Fruit fly (Drosophila melanogaster) whole organism, embryonic: ENCODE results near the gene sky.

Source experiments
- Aef1 ChIP-seq: fragments of 200-800 bp; sonication (Bioruptor generic); IDR thresholded peaks from 3 replicates; pipeline ENCODE4 v1.3.6; 2022; ENCODE audit warnings: missing biosample characterization, missing genetic modification characterization
- B-H1 ChIP-seq: fragments of 200-800 bp; sonication (Bioruptor generic); IDR thresholded peaks from 3 replicates; pipeline ENCODE4 v1.3.6; 2022; ENCODE audit warnings: missing biosample characterization, missing genetic modification characterization
- Bteb2 ChIP-seq: fragments of 200-800 bp; sonication (Bioruptor generic); optimal IDR thresholded peaks from 2 replicates; lab custom pipeline; 2016; ENCODE audit warnings: missing biosample characterization, missing genetic modification characterization
- CG10267 ChIP-seq: fragments of 200-800 bp; sonication (Bioruptor generic); optimal IDR thresholded peaks from 2 replicates; lab custom pipeline; 2018; ENCODE audit warnings: missing biosample characterization, mild to moderate bottlenecking, missing genetic modification characterization, moderate library complexity
- CG11093 ChIP-seq: fragments of 200-800 bp; sonication (Bioruptor generic); IDR thresholded peaks from 3 replicates; pipeline ENCODE4 v1.3.6; 2022; ENCODE audit warnings: missing biosample characterization, missing genetic modification characterization
- CG12942 ChIP-seq: fragments of 200-800 bp; sonication (Bioruptor generic); optimal IDR thresholded peaks from 3 replicates; lab custom pipeline; 2016; ENCODE audit warnings: missing biosample characterization, missing genetic modification characterization
- CG13123 ChIP-seq: fragments of 200-800 bp; sonication (Bioruptor generic); optimal IDR thresholded peaks from 2 replicates; lab custom pipeline; 2016; ENCODE audit warnings: missing biosample characterization, missing genetic modification characterization
- CG15479 ChIP-seq: fragments of 200-800 bp; sonication (Bioruptor generic); optimal IDR thresholded peaks from 3 replicates; lab custom pipeline; 2019; ENCODE audit warnings: missing biosample characterization, mild to moderate bottlenecking, missing genetic modification characterization, moderate library complexity
- CG15696 ChIP-seq: fragments of 200-800 bp; sonication (Bioruptor generic); optimal IDR thresholded peaks from 2 replicates; lab custom pipeline; 2019; ENCODE audit warnings: missing biosample characterization, mild to moderate bottlenecking, missing genetic modification characterization, moderate library complexity
- CG1602 ChIP-seq: fragments of 200-800 bp; sonication (Bioruptor generic); optimal IDR thresholded peaks from 3 replicates; lab custom pipeline; 2016; ENCODE audit warnings: missing biosample characterization, missing genetic modification characterization
- CG1647 ChIP-seq: fragments of 200-800 bp; sonication (Bioruptor generic); optimal IDR thresholded peaks from 3 replicates; lab custom pipeline; 2016; ENCODE audit warnings: missing biosample characterization, missing genetic modification characterization
- CG17612 ChIP-seq: fragments of 200-800 bp; sonication (Bioruptor generic); IDR thresholded peaks from 2 replicates; pipeline ENCODE4 v1.3.6; 2022; ENCODE audit warnings: missing biosample characterization, missing genetic modification characterization
- CG18619 ChIP-seq: fragments of 200-800 bp; sonication (Bioruptor generic); optimal IDR thresholded peaks from 3 replicates; lab custom pipeline; 2017; ENCODE audit warnings: missing biosample characterization, mild to moderate bottlenecking, missing genetic modification characterization
- CG2129 ChIP-seq: fragments of 200-800 bp; sonication (Bioruptor generic); IDR thresholded peaks from 2 replicates; pipeline ENCODE4 v1.3.6; 2022; ENCODE audit warnings: missing biosample characterization, missing genetic modification characterization; ENCODE audit not compliant: partially characterized antibody
- CG2678 ChIP-seq: fragments of 200-800 bp; sonication (Bioruptor generic); optimal IDR thresholded peaks from 3 replicates; lab custom pipeline; 2019; ENCODE audit warnings: missing biosample characterization, mild to moderate bottlenecking, missing genetic modification characterization, moderate library complexity
- CG31388 ChIP-seq: fragments of 200-800 bp; sonication (Bioruptor generic); optimal IDR thresholded peaks from 2 replicates; lab custom pipeline; 2016; ENCODE audit warnings: missing biosample characterization, missing genetic modification characterization
- CG33557 ChIP-seq: fragments of 200-800 bp; sonication (Bioruptor generic); optimal IDR thresholded peaks from 2 replicates; lab custom pipeline; 2019; ENCODE audit warnings: missing biosample characterization, mild to moderate bottlenecking, missing genetic modification characterization, moderate library complexity
- CG4328 ChIP-seq: fragments of 200-800 bp; sonication (Bioruptor generic); optimal IDR thresholded peaks from 3 replicates; lab custom pipeline; 2017; ENCODE audit warnings: missing biosample characterization, missing genetic modification reagents, missing genetic modification characterization
- CG6254 ChIP-seq: fragments of 200-800 bp; sonication (Bioruptor generic); optimal IDR thresholded peaks from 3 replicates; lab custom pipeline; 2017; ENCODE audit warnings: mild to moderate bottlenecking, missing biosample characterization, missing genetic modification reagents, missing genetic modification characterization
- CG6683 ChIP-seq: fragments of 200-800 bp; sonication (Bioruptor generic); optimal IDR thresholded peaks from 2 replicates; lab custom pipeline; 2017; ENCODE audit warnings: missing biosample characterization, mild to moderate bottlenecking, missing genetic modification characterization, missing genetic modification reagents
- CG8290 ChIP-seq, 3 experiments: fragments of 200-800 bp; sonication (Bioruptor generic); optimal IDR thresholded peaks; 2 replicates each; lab custom pipeline; 2016 to 2019; ENCODE audit warnings: missing biosample characterization in 3 of 3, missing genetic modification characterization in 3 of 3, mild to moderate bottlenecking in 2 of 3, moderate library complexity in 1 of 3
- CG8944 ChIP-seq: fragments of 200-800 bp; sonication (Bioruptor generic); optimal IDR thresholded peaks from 3 replicates; lab custom pipeline; 2016; ENCODE audit warnings: missing biosample characterization, missing genetic modification characterization
- CoRest ChIP-seq: fragments of 200-800 bp; sonication (Bioruptor generic); optimal IDR thresholded peaks from 3 replicates; lab custom pipeline; 2018; ENCODE audit warnings: missing biosample characterization, mild to moderate bottlenecking, missing genetic modification characterization, moderate library complexity
- Dbx ChIP-seq: fragments of 200-800 bp; sonication (Bioruptor generic); IDR thresholded peaks from 3 replicates; pipeline ENCODE4 v1.3.6; 2022; ENCODE audit warnings: missing biosample characterization, missing genetic modification characterization
- Dfd ChIP-seq, 2 experiments: fragments of >200 bp; optimal IDR thresholded peaks; 2 replicates each; lab custom pipeline; 2017; ENCODE audit warnings: missing biosample characterization in 2 of 2, missing genetic modification characterization in 2 of 2
- Drgx ChIP-seq: fragments of 200-800 bp; sonication (Bioruptor generic); IDR thresholded peaks from 2 replicates; pipeline ENCODE4 v1.3.6; 2022; ENCODE audit warnings: missing biosample characterization, missing genetic modification characterization
- Hey ChIP-seq: fragments of 200-800 bp; sonication (Bioruptor generic); optimal IDR thresholded peaks from 3 replicates; lab custom pipeline; 2018; ENCODE audit warnings: missing biosample characterization, mild to moderate bottlenecking, missing genetic modification characterization
- Hr39 ChIP-seq: fragments of >200 bp; optimal IDR thresholded peaks from 2 replicates; lab custom pipeline; 2017
- Hr78 ChIP-seq, 2 experiments: fragments of 200-800 bp in 1 of 2; fragments of >200 bp in 1 of 2; sonication (Bioruptor generic) in 1 of 2; optimal IDR thresholded peaks; 2 replicates each; lab custom pipeline; 2017 to 2019; ENCODE audit warnings: missing biosample characterization in 2 of 2, missing genetic modification characterization in 2 of 2, mild to moderate bottlenecking in 1 of 2, moderate library complexity in 1 of 2
- Meics ChIP-seq: fragments of 200-800 bp; sonication (Bioruptor generic); optimal IDR thresholded peaks from 2 replicates; lab custom pipeline; 2017; ENCODE audit warnings: missing biosample characterization, mild to moderate bottlenecking, missing genetic modification characterization
- NFAT ChIP-seq: fragments of 200-800 bp; sonication (Bioruptor generic); IDR thresholded peaks from 2 replicates; pipeline ENCODE4 v1.3.6; 2022; ENCODE audit warnings: missing biosample characterization, missing genetic modification characterization
- Rx ChIP-seq: fragments of 200-800 bp; sonication (Bioruptor generic); IDR thresholded peaks from 2 replicates; pipeline ENCODE4 v1.3.6; 2022; ENCODE audit warnings: missing biosample characterization, missing genetic modification characterization
- Vsx1 ChIP-seq: fragments of 200-800 bp; sonication (Bioruptor generic); optimal IDR thresholded peaks from 2 replicates; lab custom pipeline; 2017; ENCODE audit warnings: missing biosample characterization, mild to moderate bottlenecking, missing genetic modification characterization, missing genetic modification reagents
- en ChIP-seq: fragments of 200-800 bp; sonication (Bioruptor generic); optimal IDR thresholded peaks from 2 replicates; lab custom pipeline; 2016; ENCODE audit warnings: missing biosample characterization, missing genetic modification characterization
- fd3F ChIP-seq: fragments of 200-800 bp; sonication (Bioruptor generic); optimal IDR thresholded peaks from 2 replicates; lab custom pipeline; 2018; ENCODE audit warnings: missing biosample characterization, mild to moderate bottlenecking, missing genetic modification characterization, moderate library complexity
- fd64A ChIP-seq: fragments of 200-800 bp; sonication (Bioruptor generic); optimal IDR thresholded peaks from 3 replicates; lab custom pipeline; 2018; ENCODE audit warnings: missing biosample characterization, mild to moderate bottlenecking, missing genetic modification characterization
- fru ChIP-seq: fragments of >200 bp; optimal IDR thresholded peaks from 2 replicates; lab custom pipeline; 2017
- fu2 ChIP-seq: fragments of 200-800 bp; sonication (Bioruptor generic); optimal IDR thresholded peaks from 2 replicates; lab custom pipeline; 2016; ENCODE audit warnings: missing biosample characterization, missing genetic modification characterization
- gcm ChIP-seq: fragments of 200-800 bp; sonication (Bioruptor generic); optimal IDR thresholded peaks from 2 replicates; lab custom pipeline; 2019; ENCODE audit warnings: missing biosample characterization, mild to moderate bottlenecking, missing genetic modification characterization, moderate library complexity
- grau ChIP-seq: fragments of 200-800 bp; optimal IDR thresholded peaks from 3 replicates; lab custom pipeline; 2019; ENCODE audit warnings: missing biosample characterization, mild to moderate bottlenecking, missing genetic modification characterization, moderate library complexity
- jumu ChIP-seq: fragments of 200-800 bp; sonication (Bioruptor generic); optimal IDR thresholded peaks from 3 replicates; lab custom pipeline; 2016; ENCODE audit warnings: missing biosample characterization, missing genetic modification characterization
- kni ChIP-seq: fragments of 200-800 bp; sonication (Bioruptor generic); optimal IDR thresholded peaks from 3 replicates; lab custom pipeline; 2017; ENCODE audit warnings: mild to moderate bottlenecking, missing biosample characterization, missing genetic modification reagents, missing genetic modification characterization
- nau ChIP-seq: fragments of 200-800 bp; sonication (Bioruptor generic); optimal IDR thresholded peaks from 3 replicates; lab custom pipeline; 2017; ENCODE audit warnings: missing biosample characterization, mild to moderate bottlenecking, missing genetic modification characterization, missing genetic modification reagents
- nerfin-1 ChIP-seq: fragments of 200-800 bp; sonication (Bioruptor generic); optimal IDR thresholded peaks from 3 replicates; lab custom pipeline; 2019; ENCODE audit warnings: missing biosample characterization, mild to moderate bottlenecking, missing genetic modification characterization, moderate library complexity
- ro ChIP-seq: fragments of 200-800 bp; sonication (Bioruptor generic); IDR thresholded peaks from 2 replicates; pipeline ENCODE4 v1.3.6; 2022; ENCODE audit warnings: missing biosample characterization, missing genetic modification characterization
- slp2 ChIP-seq: fragments of 200-800 bp; sonication (Bioruptor generic); optimal IDR thresholded peaks from 2 replicates; lab custom pipeline; 2016; ENCODE audit warnings: missing biosample characterization, missing genetic modification characterization
- so ChIP-seq: fragments of 200-800 bp; sonication (Bioruptor generic); IDR thresholded peaks from 3 replicates; pipeline ENCODE4 v1.3.6; 2022; ENCODE audit warnings: missing biosample characterization, missing genetic modification characterization
- tll ChIP-seq, 2 experiments: fragments of 200-800 bp in 1 of 2; fragments of >200 bp in 1 of 2; sonication (Bioruptor generic) in 1 of 2; optimal IDR thresholded peaks; 2 replicates each; lab custom pipeline; 2017 to 2019; ENCODE audit warnings: missing biosample characterization in 2 of 2, missing genetic modification characterization in 2 of 2, mild to moderate bottlenecking in 1 of 2, moderate library complexity in 1 of 2
- wdn ChIP-seq: fragments of 200-800 bp; sonication (Bioruptor generic); IDR thresholded peaks from 2 replicates; pipeline ENCODE4 v1.3.6; 2022; ENCODE audit warnings: missing biosample characterization, missing genetic modification characterization
- yki ChIP-seq: fragments of >200 bp; optimal IDR thresholded peaks from 3 replicates; lab custom pipeline; 2018

Gene sky

DNA sequence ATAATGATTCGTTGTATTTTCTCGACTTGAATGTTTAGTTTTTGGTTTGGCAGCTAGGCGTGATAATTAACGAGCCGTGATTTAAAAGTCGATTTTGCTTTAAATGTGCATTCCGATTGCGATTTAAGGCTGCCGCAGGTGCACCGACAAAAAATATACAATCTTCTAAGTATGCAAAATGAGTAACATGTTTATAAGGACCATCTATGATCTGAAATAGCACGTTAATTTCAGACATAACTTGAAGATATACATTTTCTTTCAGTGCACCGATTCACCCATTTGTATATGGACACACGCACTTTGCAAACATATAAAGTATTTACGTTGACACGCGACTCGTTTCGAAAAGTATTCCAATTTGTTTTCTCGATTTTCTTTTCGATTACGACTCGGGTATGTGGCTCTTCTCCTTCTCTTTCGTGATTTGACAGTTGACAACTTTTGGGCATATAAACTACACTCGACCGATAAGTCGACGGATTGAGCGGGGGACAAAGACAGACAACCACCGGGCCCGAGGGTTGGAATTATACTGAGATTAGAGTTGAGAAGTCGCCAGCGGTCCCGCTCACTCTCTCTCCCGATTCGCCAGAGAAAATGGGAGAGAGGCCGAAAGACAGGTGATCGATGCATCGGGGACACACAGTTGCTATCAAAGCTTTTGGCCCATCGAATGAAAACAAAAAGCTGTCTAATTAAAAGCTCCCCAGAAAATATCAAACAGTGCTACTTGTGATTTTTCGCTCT lies 28.7 kb downstream of the sky start (continued):
- no peak for TF ChIP-seq CG8290 (GFP tag; optimal IDR thresholded peaks at IDR 0.05; lab: Kevin White, UChicago)
- peak in 1 of 2 experiments; percentile 11 for TF ChIP-seq CG8290 (tag; optimal IDR thresholded peaks at IDR 0.05; lab: Kevin White, UChicago)
- TF ChIP-seq Bteb2 (GFP tag; lab: Kevin White, UChicago) = no peak
- peak; percentile 48; the same call in 1 of the 2 replicates for TF ChIP-seq Drgx (GFP tag; lab: Robert Waterston, UW)
- TF ChIP-seq CG33557 (GFP tag; lab: Kevin White, UChicago) = no peak
- TF ChIP-seq Aef1 = no peak
- 0 out of 2 replicates have a peak, but pooled peaks have one; percentile 8 for TF ChIP-seq Rx (GFP tag; lab: Robert Waterston, UW)
- peak; percentile 15 for TF ChIP-seq CG10267 (tag; lab: Kevin White, UChicago)
- peak; percentile 5 for TF ChIP-seq slp2 (GFP tag; lab: Kevin White, UChicago)
- no peak for TF ChIP-seq en (GFP tag; lab: Kevin White, UChicago)
- no peak for TF ChIP-seq fu2 (GFP tag; lab: Kevin White, UChicago)
- TF ChIP-seq Hr78 (GFP tag; optimal IDR thresholded peaks at IDR 0.05; lab: Kevin White, UChicago) = peak in 1 of 2 experiments; percentile 29
- TF ChIP-seq CG15479 = no peak
- no peak for TF ChIP-seq CG17612
- no peak for TF ChIP-seq CG13123 (GFP tag; lab: Kevin White, UChicago)
- TF ChIP-seq fd64A (GFP tag; lab: Kevin White, UChicago) = peak; percentile 36
- TF ChIP-seq kni = peak; percentile 57
- TF ChIP-seq nau = peak; percentile 11
- TF ChIP-seq wdn = no peak
- no peak for TF ChIP-seq Vsx1
- TF ChIP-seq CG4328 (GFP tag; lab: Kevin White, UChicago) = no peak
- TF ChIP-seq fd3F = no peak
- no peak for TF ChIP-seq CG6683 (GFP tag; lab: Kevin White, UChicago)
- no peak for TF ChIP-seq CG12942 (GFP tag; lab: Kevin White, UChicago)
- no peak for TF ChIP-seq tll (GFP tag; optimal IDR thresholded peaks at IDR 0.05; lab: Kevin White, UChicago)
- TF ChIP-seq so (GFP tag; lab: Robert Waterston, UW) = no peak
- no peak for TF ChIP-seq CG1602 (GFP tag; lab: Kevin White, UChicago)
- TF ChIP-seq CG18619 (GFP tag; lab: Kevin White, UChicago) = no peak
- no peak for TF ChIP-seq Dfd (GFP tag; optimal IDR thresholded peaks at IDR 0.05; lab: Kevin White, UChicago)
- TF ChIP-seq B-H1 (GFP tag; lab: Robert Waterston, UW) = peak; percentile 29; the same call in 1 of the 3 replicates
- no peak for TF ChIP-seq Hr39
- no peak for TF ChIP-seq CG31388 (GFP tag; lab: Kevin White, UChicago)
- TF ChIP-seq gcm = peak; percentile 4
- no peak for TF ChIP-seq CG1647 (GFP tag; lab: Kevin White, UChicago)
- TF ChIP-seq fru = no peak
- TF ChIP-seq grau (tag; lab: Kevin White, UChicago) = peak; percentile 33
- no peak for TF ChIP-seq yki
- no peak for TF ChIP-seq Hey (tag; lab: Kevin White, UChicago)
- peak; percentile 17 for TF ChIP-seq CoRest (tag; lab: Kevin White, UChicago)
- no peak for TF ChIP-seq ro (GFP tag; lab: Robert Waterston, UW)
- TF ChIP-seq CG2129 (GFP tag; lab: Robert Waterston, UW) = no peak
- no peak for TF ChIP-seq NFAT (GFP tag; lab: Robert Waterston, UW)
- peak; percentile 37 for TF ChIP-seq CG2678
- no peak for TF ChIP-seq CG15696 (tag; lab: Kevin White, UChicago)
- no peak for TF ChIP-seq jumu (GFP tag; lab: Kevin White, UChicago)
- no peak for TF ChIP-seq CG8944 (GFP tag; lab: Kevin White, UChicago)
- peak; percentile 14 for TF ChIP-seq Meics (GFP tag; lab: Kevin White, UChicago)
- no peak for TF ChIP-seq nerfin-1 (tag; lab: Kevin White, UChicago)
- TF ChIP-seq CG6254 (GFP tag; lab: Kevin White, UChicago) = peak; percentile 8
- no peak for TF ChIP-seq Dbx
- TF ChIP-seq CG11093 (GFP tag; lab: Robert Waterston, UW) = no peak
